Fruit fly (Drosophila melanogaster) whole organism, embryonic: ENCODE results near the gene EndoGI.

Source experiments
- Adf1 ChIP-seq: fragments of 200-800 bp; sonication (Bioruptor generic); IDR thresholded peaks from 2 replicates; pipeline ENCODE4 v1.3.6; 2022; ENCODE audit warnings: missing biosample characterization, missing genetic modification characterization
- CG10267 ChIP-seq: fragments of 200-800 bp; sonication (Bioruptor generic); optimal IDR thresholded peaks from 2 replicates; lab custom pipeline; 2018; ENCODE audit warnings: missing biosample characterization, mild to moderate bottlenecking, missing genetic modification characterization, moderate library complexity
- CG11695 ChIP-seq: fragments of 200-800 bp; sonication (Bioruptor generic); IDR thresholded peaks from 3 replicates; pipeline ENCODE4 v1.3.6; 2022; ENCODE audit warnings: missing biosample characterization, missing genetic modification characterization
- CG14710 ChIP-seq: fragments of 200-800 bp; sonication (Bioruptor generic); optimal IDR thresholded peaks from 3 replicates; lab custom pipeline; 2019; ENCODE audit warnings: missing biosample characterization, mild to moderate bottlenecking, missing genetic modification characterization, moderate library complexity
- CG16815 ChIP-seq: fragments of 200-800 bp; sonication (Bioruptor generic); optimal IDR thresholded peaks from 3 replicates; lab custom pipeline; 2017; ENCODE audit warnings: missing biosample characterization, mild to moderate bottlenecking, missing genetic modification characterization
- CG18476 ChIP-seq: fragments of 200-800 bp; sonication (Bioruptor generic); optimal IDR thresholded peaks from 2 replicates; lab custom pipeline; 2016; ENCODE audit warnings: missing biosample characterization, mild to moderate bottlenecking, missing genetic modification characterization
- CG2120 ChIP-seq: fragments of 200-800 bp; sonication (Bioruptor generic); optimal IDR thresholded peaks from 3 replicates; lab custom pipeline; 2016; ENCODE audit warnings: missing biosample characterization, missing genetic modification characterization
- CG2712 ChIP-seq: fragments of 200-800 bp; optimal IDR thresholded peaks from 3 replicates; lab custom pipeline; 2019; ENCODE audit warnings: missing biosample characterization, mild to moderate bottlenecking, missing genetic modification characterization, moderate library complexity
- CG3995 ChIP-seq: fragments of 200-800 bp; sonication (Bioruptor generic); optimal IDR thresholded peaks from 3 replicates; lab custom pipeline; 2016; ENCODE audit warnings: missing biosample characterization, missing genetic modification characterization
- CG42726 ChIP-seq: fragments of 200-800 bp; sonication (Bioruptor generic); IDR thresholded peaks from 2 replicates; pipeline ENCODE4 v1.3.6; 2022; ENCODE audit warnings: missing biosample characterization, missing genetic modification characterization; ENCODE audit not compliant: partially characterized antibody
- CG5245 ChIP-seq: fragments of 200-800 bp; sonication (Bioruptor generic); optimal IDR thresholded peaks from 3 replicates; lab custom pipeline; 2016; ENCODE audit warnings: missing biosample characterization, missing genetic modification characterization
- CG7271 ChIP-seq: fragments of 200-800 bp; sonication (Bioruptor generic); optimal IDR thresholded peaks from 2 replicates; lab custom pipeline; 2018; ENCODE audit warnings: missing biosample characterization, mild to moderate bottlenecking, missing genetic modification characterization, moderate library complexity
- CG7556 ChIP-seq: fragments of 200-800 bp; sonication (Bioruptor generic); optimal IDR thresholded peaks from 2 replicates; lab custom pipeline; 2017; ENCODE audit warnings: missing biosample characterization, mild to moderate bottlenecking, missing genetic modification characterization
- CG7786 ChIP-seq: fragments of 200-800 bp; sonication (Bioruptor generic); optimal IDR thresholded peaks from 2 replicates; lab custom pipeline; 2016; ENCODE audit warnings: missing biosample characterization, missing genetic modification characterization
- CG8765 ChIP-seq: fragments of 200-800 bp; sonication (Bioruptor generic); IDR thresholded peaks from 2 replicates; pipeline ENCODE4 v1.3.6; 2022; ENCODE audit warnings: missing biosample characterization, missing genetic modification characterization
- CHES-1-like ChIP-seq: fragments of 200-800 bp; sonication (Bioruptor generic); optimal IDR thresholded peaks from 2 replicates; lab custom pipeline; 2016; ENCODE audit warnings: missing biosample characterization, missing genetic modification characterization
- Chrac-16 ChIP-seq: fragments of 200-800 bp; sonication (Bioruptor generic); optimal IDR thresholded peaks from 3 replicates; lab custom pipeline; 2016; ENCODE audit warnings: missing biosample characterization, missing genetic modification characterization
- CrebB ChIP-seq: fragments of 200-800 bp; sonication (Bioruptor generic); optimal IDR thresholded peaks from 3 replicates; lab custom pipeline; 2018; ENCODE audit warnings: missing biosample characterization, mild to moderate bottlenecking, missing genetic modification characterization
- Dbx ChIP-seq: fragments of 200-800 bp; sonication (Bioruptor generic); IDR thresholded peaks from 3 replicates; pipeline ENCODE4 v1.3.6; 2022; ENCODE audit warnings: missing biosample characterization, missing genetic modification characterization
- Dip3 ChIP-seq: fragments of 200-800 bp; sonication (Bioruptor generic); optimal IDR thresholded peaks from 3 replicates; lab custom pipeline; 2016; ENCODE audit warnings: missing biosample characterization, missing genetic modification characterization
- Dll ChIP-seq: fragments of 200-800 bp; sonication (Bioruptor generic); IDR thresholded peaks from 4 replicates; pipeline ENCODE4 v1.3.6; 2022; ENCODE audit warnings: missing biosample characterization, missing genetic modification characterization; ENCODE audit not compliant: partially characterized antibody
- Hand ChIP-seq: fragments of 200-800 bp; sonication (Bioruptor generic); optimal IDR thresholded peaks from 2 replicates; lab custom pipeline; 2017; ENCODE audit warnings: mild to moderate bottlenecking, missing biosample characterization, missing genetic modification reagents, missing genetic modification characterization
- HmgD ChIP-seq: fragments of 200-800 bp; sonication (Bioruptor generic); optimal IDR thresholded peaks from 3 replicates; lab custom pipeline; 2016; ENCODE audit warnings: missing biosample characterization, missing genetic modification characterization
- NC2β ChIP-seq: fragments of 200-800 bp; sonication (Bioruptor generic); optimal IDR thresholded peaks from 2 replicates; lab custom pipeline; 2016; ENCODE audit warnings: missing biosample characterization, missing genetic modification characterization
- Nf-YA ChIP-seq: fragments of 200-800 bp; sonication (Bioruptor generic); IDR thresholded peaks from 2 replicates; pipeline ENCODE4 v1.3.6; 2022; ENCODE audit warnings: missing biosample characterization, missing genetic modification characterization
- Nf-YC ChIP-seq: fragments of 200-800 bp; optimal IDR thresholded peaks from 3 replicates; lab custom pipeline; 2019; ENCODE audit warnings: missing biosample characterization, mild to moderate bottlenecking, missing genetic modification characterization, moderate library complexity
- Sox100B ChIP-seq: fragments of 200-800 bp; sonication (Bioruptor generic); optimal IDR thresholded peaks from 3 replicates; lab custom pipeline; 2018; ENCODE audit warnings: missing biosample characterization, mild to moderate bottlenecking, missing genetic modification characterization
- Ssrp ChIP-seq: fragments of 200-800 bp; sonication (Bioruptor generic); optimal IDR thresholded peaks from 2 replicates; lab custom pipeline; 2018; ENCODE audit warnings: missing biosample characterization, mild to moderate bottlenecking, missing genetic modification characterization, moderate library complexity
- YL-1 ChIP-seq: fragments of 200-800 bp; sonication (Bioruptor generic); optimal IDR thresholded peaks from 3 replicates; lab custom pipeline; 2017; ENCODE audit warnings: missing biosample characterization, mild to moderate bottlenecking, missing genetic modification characterization
- aop ChIP-seq: fragments of 200-800 bp; sonication (Bioruptor generic); IDR thresholded peaks from 2 replicates; pipeline ENCODE4 v1.3.6; 2022; ENCODE audit warnings: missing biosample characterization, missing genetic modification characterization
- ato ChIP-seq: fragments of 200-800 bp; sonication (Bioruptor generic); IDR thresholded peaks from 2 replicates; pipeline ENCODE4 v1.3.6; 2022; ENCODE audit warnings: missing biosample characterization, missing genetic modification characterization; ENCODE audit not compliant: partially characterized antibody
- bab2 ChIP-seq: fragments of 200-800 bp; sonication (Bioruptor generic); optimal IDR thresholded peaks from 2 replicates; lab custom pipeline; 2016; ENCODE audit warnings: missing biosample characterization, missing genetic modification characterization
- cwo ChIP-seq: fragments of 200-800 bp; sonication (Bioruptor generic); optimal IDR thresholded peaks from 3 replicates; lab custom pipeline; 2017; ENCODE audit warnings: missing biosample characterization, missing genetic modification characterization, mild to moderate bottlenecking, moderate library complexity, missing genetic modification reagents
- dati ChIP-seq: fragments of 200-800 bp; sonication (Bioruptor generic); IDR thresholded peaks from 2 replicates; pipeline ENCODE4 v1.3.6; 2022; ENCODE audit warnings: missing biosample characterization, missing genetic modification characterization
- ewg ChIP-seq: fragments of 200-800 bp; sonication (Bioruptor generic); optimal IDR thresholded peaks from 3 replicates; lab custom pipeline; 2017; ENCODE audit warnings: mild to moderate bottlenecking, missing biosample characterization, missing genetic modification reagents, missing genetic modification characterization
- gcm ChIP-seq: fragments of 200-800 bp; sonication (Bioruptor generic); optimal IDR thresholded peaks from 2 replicates; lab custom pipeline; 2019; ENCODE audit warnings: missing biosample characterization, mild to moderate bottlenecking, missing genetic modification characterization, moderate library complexity
- gem ChIP-seq: fragments of 200-800 bp; sonication (Bioruptor generic); optimal IDR thresholded peaks from 2 replicates; lab custom pipeline; 2019; ENCODE audit warnings: missing biosample characterization, mild to moderate bottlenecking, missing genetic modification characterization, moderate library complexity
- grn ChIP-seq: fragments of 200-800 bp; sonication (Bioruptor generic); optimal IDR thresholded peaks from 3 replicates; lab custom pipeline; 2017; ENCODE audit warnings: missing biosample characterization, missing genetic modification characterization
- gsb ChIP-seq: fragments of 200-800 bp; sonication (Bioruptor generic); IDR thresholded peaks from 2 replicates; pipeline ENCODE4 v1.3.6; 2022; ENCODE audit warnings: missing biosample characterization, missing genetic modification characterization
- ind ChIP-seq: fragments of 200-800 bp; sonication (Bioruptor generic); optimal IDR thresholded peaks from 3 replicates; lab custom pipeline; 2016; ENCODE audit warnings: missing biosample characterization, missing genetic modification characterization
- jigr1 ChIP-seq: fragments of 200-800 bp; sonication (Bioruptor generic); IDR thresholded peaks from 3 replicates; pipeline ENCODE4 v1.3.6; 2022; ENCODE audit warnings: missing biosample characterization, missing genetic modification characterization
- kah ChIP-seq: fragments of 200-800 bp; sonication (Bioruptor generic); optimal IDR thresholded peaks from 2 replicates; lab custom pipeline; 2018; ENCODE audit warnings: missing biosample characterization, mild to moderate bottlenecking, missing genetic modification characterization
- nau ChIP-seq: fragments of 200-800 bp; sonication (Bioruptor generic); optimal IDR thresholded peaks from 3 replicates; lab custom pipeline; 2017; ENCODE audit warnings: missing biosample characterization, mild to moderate bottlenecking, missing genetic modification characterization, missing genetic modification reagents
- pros ChIP-seq: fragments of 200-800 bp; sonication (Bioruptor generic); optimal IDR thresholded peaks from 3 replicates; lab custom pipeline; 2019; ENCODE audit warnings: missing biosample characterization, mild to moderate bottlenecking, missing genetic modification characterization, moderate library complexity
- pum ChIP-seq: fragments of 200-800 bp; sonication (Bioruptor generic); optimal IDR thresholded peaks from 2 replicates; lab custom pipeline; 2016; ENCODE audit warnings: missing biosample characterization, missing genetic modification characterization
- sd ChIP-seq: fragments of 200-800 bp; sonication (Bioruptor generic); optimal IDR thresholded peaks from 3 replicates; lab custom pipeline; 2018; ENCODE audit warnings: missing biosample characterization, mild to moderate bottlenecking, missing genetic modification characterization, moderate library complexity
- ssp ChIP-seq: fragments of 200-800 bp; sonication (Bioruptor generic); IDR thresholded peaks from 2 replicates; pipeline ENCODE4 v1.3.6; 2022; ENCODE audit warnings: missing biosample characterization, missing genetic modification characterization
- unc-4 ChIP-seq: fragments of 200-800 bp; sonication (Bioruptor generic); IDR thresholded peaks from 2 replicates; pipeline ENCODE4 v1.3.6; 2022; ENCODE audit warnings: missing biosample characterization, missing genetic modification characterization; ENCODE audit not compliant: partially characterized antibody
- vnd ChIP-seq: fragments of 200-800 bp; sonication (Bioruptor generic); IDR thresholded peaks from 3 replicates; pipeline ENCODE4 v1.3.6; 2022; ENCODE audit warnings: missing biosample characterization, missing genetic modification characterization; ENCODE audit not compliant: partially characterized antibody
- wor ChIP-seq: fragments of 200-800 bp; sonication (Bioruptor generic); IDR thresholded peaks from 2 replicates; pipeline ENCODE4 v1.3.6; 2022; ENCODE audit warnings: missing biosample characterization, missing genetic modification characterization
- yki ChIP-seq: fragments of >200 bp; optimal IDR thresholded peaks from 3 replicates; lab custom pipeline; 2018

EndoGI gene

DNA sequence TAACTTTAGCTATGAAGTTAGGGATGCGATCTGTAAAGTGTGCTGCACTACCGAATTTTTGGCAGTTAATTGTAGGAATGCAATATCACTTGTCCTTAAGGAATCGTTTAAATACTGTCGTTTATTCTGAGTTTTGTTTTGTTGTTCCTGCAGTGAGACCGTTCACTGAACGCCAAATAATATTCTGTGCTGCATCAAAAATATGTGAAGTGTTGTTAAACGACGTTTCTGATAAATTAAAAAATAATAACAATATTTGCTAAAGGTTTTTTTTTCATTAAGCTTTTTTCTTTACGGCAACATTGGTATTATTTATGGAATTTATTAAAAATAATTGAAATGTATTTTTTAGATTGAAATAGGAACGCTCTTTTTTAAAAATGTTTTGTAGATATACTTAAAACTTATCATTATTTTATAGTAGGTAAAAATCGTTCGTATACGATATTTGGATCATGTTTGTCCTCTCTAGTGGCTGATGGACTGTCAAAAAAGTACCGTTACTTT lies 45.3 kb downstream of the EndoGI start, which contains the start of gene GMF (continued):
- TF ChIP-seq Dip3 (GFP tag; lab: Kevin White, UChicago) (no peak), CG18476 (peak; percentile 29), yki (lab: Kevin White, UChicago) (no peak), CrebB (tag; lab: Kevin White, UChicago) (no peak), CG10267 (tag; lab: Kevin White, UChicago) (peak; percentile 97), aop (GFP tag; lab: Robert Waterston, UW) (no peak), pros (GFP tag; lab: Kevin White, UChicago) (no peak), Ssrp (tag; lab: Kevin White, UChicago) (peak; percentile 41), gcm (GFP tag; lab: Kevin White, UChicago) (peak; percentile 1), CG8765 (GFP tag; lab: Robert Waterston, UW) (no peak), HmgD (no peak), Dll (GFP tag; lab: Robert Waterston, UW) (peak; percentile 66), unc-4 (peak; percentile 21; the same call in 1 of the 2 replicates), nau (GFP tag; lab: Kevin White, UChicago) (no peak), kah (no peak), CG14710 (tag; lab: Kevin White, UChicago) (peak; percentile 86), CG5245 (GFP tag; lab: Kevin White, UChicago) (no peak), CG7556 (GFP tag; lab: Kevin White, UChicago) (peak; percentile 30), Nf-YA (GFP tag; lab: Robert Waterston, UW) (no peak), CG7786 (GFP tag; lab: Kevin White, UChicago) (no peak), pum (GFP tag; lab: Kevin White, UChicago) (no peak), CG7271 (tag; lab: Kevin White, UChicago) (peak; percentile 58), Dbx (GFP tag; lab: Robert Waterston, UW) (0 out of 3 replicates have a peak, but pooled peaks have one; percentile 11), CHES-1-like (GFP tag; lab: Kevin White, UChicago) (peak; percentile 35), gsb (GFP tag; lab: Robert Waterston, UW) (no peak), CG2120 (GFP tag; lab: Kevin White, UChicago) (peak; percentile 41), Hand (no peak), CG11695 (GFP tag; lab: Robert Waterston, UW) (no peak), wor (GFP tag; lab: Robert Waterston, UW) (no peak), CG3995 (peak; percentile 53), sd (peak; percentile 57), jigr1 (peak; percentile 67; the same call in 1 of the 3 replicates), CG42726 (GFP tag; lab: Robert Waterston, UW) (no peak), gem (peak; percentile 74), Nf-YC (tag; lab: Kevin White, UChicago) (peak; percentile 45), Chrac-16 (GFP tag; lab: Kevin White, UChicago) (peak; percentile 42), CG2712 (peak; percentile 68), grn (peak; percentile 50), ato (GFP tag; lab: Robert Waterston, UW) (no peak), cwo (GFP tag; lab: Kevin White, UChicago) (no peak), vnd (no peak), Adf1 (GFP tag; lab: Robert Waterston, UW) (peak; percentile 26; the same call in 1 of the 2 replicates), ewg (GFP tag; lab: Kevin White, UChicago) (no peak), YL-1 (GFP tag; lab: Kevin White, UChicago) (peak; percentile 72), dati (GFP tag; lab: Robert Waterston, UW) (no peak), ssp (GFP tag; lab: Robert Waterston, UW) (no peak), Sox100B (peak; percentile 31), CG16815 (GFP tag; lab: Kevin White, UChicago) (no peak), bab2 (GFP tag; lab: Kevin White, UChicago) (no peak), NC2β (GFP tag; lab: Kevin White, UChicago) (peak; percentile 38), ind (GFP tag; lab: Kevin White, UChicago) (peak; percentile 8)
